Worm (Caenorhabditis elegans) whole organism, L1 larva: ENCODE measurements around the gene bcf-1.

Experiments
- F16B12.6 ChIP-seq: fragments of 150-350 bp; optimal IDR thresholded peaks from 2 replicates; lab custom pipeline; 2014; ENCODE audit warnings: missing biosample characterization, missing genetic modification characterization
- aha-1 ChIP-seq: fragments of 150-350 bp; optimal IDR thresholded peaks from 2 replicates; lab custom pipeline; 2014; ENCODE audit warnings: missing biosample characterization, missing genetic modification characterization
- alr-1 ChIP-seq: fragments of 200-800 bp; sonication (Bioruptor generic); optimal IDR thresholded peaks from 2 replicates; lab custom pipeline; 2018; ENCODE audit warnings: borderline replicate concordance, mild to moderate bottlenecking, missing genetic modification characterization, missing compliant biosample characterization
- aly-2 ChIP-seq: fragments of 150-350 bp; optimal IDR thresholded peaks from 2 replicates; lab custom pipeline; 2014; ENCODE audit warnings: missing biosample characterization, missing genetic modification characterization
- blmp-1 ChIP-seq: fragments of 150-350 bp; optimal IDR thresholded peaks from 2 replicates; lab custom pipeline; 2014; ENCODE audit warnings: missing biosample characterization, missing genetic modification characterization
- ceh-63 ChIP-seq: fragments of 200-800 bp; sonication (Bioruptor generic); optimal IDR thresholded peaks from 2 replicates; lab custom pipeline; 2018; ENCODE audit warnings: mild to moderate bottlenecking, missing genetic modification characterization, missing compliant biosample characterization
- ceh-8 ChIP-seq: fragments of 200-800 bp; sonication (Bioruptor generic); optimal IDR thresholded peaks from 2 replicates; lab custom pipeline; 2018; ENCODE audit warnings: mild to moderate bottlenecking, missing genetic modification characterization, moderate library complexity, missing compliant biosample characterization
- ceh-82 ChIP-seq, 3 experiments: fragments of 150-350 bp in 1 of 3; sonication (generic microtip) in 2 of 3; optimal IDR thresholded peaks; 2 replicates each; lab custom pipeline; 2014 to 2017; ENCODE audit warnings: missing biosample characterization in 3 of 3, missing genetic modification characterization in 3 of 3
- ceh-88 ChIP-seq: fragments of 200-800 bp; sonication (Bioruptor generic); IDR thresholded peaks from 2 replicates; pipeline ENCODE4 v1.3.6; 2022; ENCODE audit warnings: missing genetic modification characterization, missing compliant biosample characterization
- dpl-1 ChIP-seq, 3 experiments: fragments of 150-350 bp in 2 of 3; sonication (generic microtip) in 1 of 3; optimal IDR thresholded peaks; 2 replicates each; lab custom pipeline; 2014 to 2017; ENCODE audit warnings: missing biosample characterization in 3 of 3, missing genetic modification characterization in 3 of 3, missing genetic modification reagents in 3 of 3
- dsc-1 ChIP-seq: sonication (generic microtip); optimal IDR thresholded peaks from 2 replicates; lab custom pipeline; 2016; ENCODE audit warnings: mild to moderate bottlenecking, missing genetic modification characterization, missing compliant biosample characterization
- efl-1 ChIP-seq, 4 experiments: fragments of 150-350 bp; optimal IDR thresholded peaks in 3 of 4; peaks in 1 of 4; 1 replicate in 1 of 4; 2 replicates in 3 of 4; lab custom pipeline; 2014; ENCODE audit warnings: missing biosample characterization in 2 of 4, missing genetic modification characterization in 2 of 4, missing genetic modification reagents in 2 of 4
- efl-3 ChIP-seq: fragments of 200-800 bp; sonication (Bioruptor generic); optimal IDR thresholded peaks from 2 replicates; lab custom pipeline; 2018; ENCODE audit warnings: mild to moderate bottlenecking, missing genetic modification characterization, missing compliant biosample characterization
- egl-13 ChIP-seq: sonication (generic microtip); optimal IDR thresholded peaks from 2 replicates; lab custom pipeline; 2016; ENCODE audit warnings: missing genotype, missing genetic modification reagents, missing genetic modification characterization, missing compliant biosample characterization
- egl-27 ChIP-seq, 2 experiments: fragments of 150-350 bp in 1 of 2; sonication (generic microtip); optimal IDR thresholded peaks; 3 replicates each; lab custom pipeline; 2017 to 2018; ENCODE audit warnings: missing biosample characterization in 2 of 2, missing genetic modification characterization in 2 of 2, missing genetic modification reagents in 2 of 2
- elt-3 ChIP-seq, 6 experiments: fragments of 150-350 bp in 1 of 6; sonication (generic microtip); optimal IDR thresholded peaks; 2 replicates each; lab custom pipeline; 2017 to 2018; ENCODE audit warnings: missing biosample characterization in 6 of 6, missing genetic modification characterization in 6 of 6, inconsistent platforms in 1 of 6
- ets-5 ChIP-seq: fragments of 200-800 bp; sonication (Bioruptor generic); IDR thresholded peaks from 2 replicates; pipeline ENCODE4 v1.3.6; 2022; ENCODE audit warnings: missing genetic modification characterization, missing compliant biosample characterization
- fkh-10 ChIP-seq: sonication (generic microtip); optimal IDR thresholded peaks from 2 replicates; lab custom pipeline; 2017; ENCODE audit warnings: missing biosample characterization, missing genetic modification reagents, missing genetic modification characterization
- fos-1 ChIP-seq: fragments of 150-350 bp; optimal IDR thresholded peaks from 2 replicates; lab custom pipeline; 2014; ENCODE audit warnings: missing biosample characterization, missing genetic modification characterization
- hlh-4 ChIP-seq: sonication (generic microtip); optimal IDR thresholded peaks from 2 replicates; lab custom pipeline; 2016; ENCODE audit warnings: mild to moderate bottlenecking, missing genetic modification characterization, missing compliant biosample characterization
- irx-1 ChIP-seq: sonication (generic microtip); optimal IDR thresholded peaks from 2 replicates; lab custom pipeline; 2016; ENCODE audit warnings: missing genetic modification characterization, missing compliant biosample characterization
- isw-1 ChIP-seq: fragments of 200-800 bp; sonication (Bioruptor generic); IDR thresholded peaks from 2 replicates; pipeline ENCODE4 v1.3.6; 2022; ENCODE audit warnings: missing genetic modification characterization, missing compliant biosample characterization
- lin-14 ChIP-seq: fragments of 200-800 bp; sonication (Bioruptor generic); optimal IDR thresholded peaks from 2 replicates; lab custom pipeline; 2018; ENCODE audit warnings: mild to moderate bottlenecking, missing genetic modification characterization, moderate library complexity, missing compliant biosample characterization
- lin-15B ChIP-seq: fragments of 150-350 bp; sonication (generic microtip); optimal IDR thresholded peaks from 3 replicates; lab custom pipeline; 2014; ENCODE audit warnings: missing biosample characterization, missing genetic modification characterization
- lsy-2 ChIP-seq, 2 experiments: fragments of 150-350 bp; optimal IDR thresholded peaks; 2 replicates each; lab custom pipeline; 2014; ENCODE audit warnings: missing biosample characterization in 2 of 2, missing genetic modification characterization in 2 of 2
- mab-9 ChIP-seq: fragments of 200-800 bp; sonication (Bioruptor generic); IDR thresholded peaks from 2 replicates; pipeline ENCODE4 v1.3.6; 2022; ENCODE audit warnings: missing genetic modification reagents, missing genetic modification characterization, missing compliant biosample characterization
- mdl-1 ChIP-seq, 2 experiments: fragments of 150-350 bp; optimal IDR thresholded peaks; 2 replicates each; lab custom pipeline; 2014 to 2017; ENCODE audit warnings: missing biosample characterization in 2 of 2, missing genetic modification characterization in 2 of 2, inconsistent platforms in 1 of 2
- mef-2 ChIP-seq: fragments of 150-350 bp; optimal IDR thresholded peaks from 2 replicates; lab custom pipeline; 2014; ENCODE audit warnings: missing biosample characterization, missing genetic modification characterization
- mep-1 ChIP-seq: fragments of 150-350 bp; optimal IDR thresholded peaks from 2 replicates; lab custom pipeline; 2014; ENCODE audit warnings: missing biosample characterization, missing genetic modification characterization
- nhr-12 ChIP-seq: sonication (generic microtip); optimal IDR thresholded peaks from 2 replicates; lab custom pipeline; 2017; ENCODE audit warnings: missing biosample characterization, missing genetic modification characterization
- nhr-19 ChIP-seq: fragments of 200-800 bp; sonication (Bioruptor generic); conservative IDR thresholded peaks from 2 replicates; pipeline ENCODE4 v1.3.6; 2022; ENCODE audit warnings: missing genetic modification characterization, missing compliant biosample characterization
- nhr-20 ChIP-seq: sonication (generic microtip); optimal IDR thresholded peaks from 2 replicates; lab custom pipeline; 2016; ENCODE audit warnings: mild to moderate bottlenecking, missing genetic modification characterization, missing compliant biosample characterization
- nhr-28 ChIP-seq: fragments of 150-350 bp; optimal IDR thresholded peaks from 2 replicates; lab custom pipeline; 2014; ENCODE audit warnings: missing biosample characterization, missing genetic modification characterization
- nhr-71 ChIP-seq: sonication (generic microtip); optimal IDR thresholded peaks from 2 replicates; lab custom pipeline; 2016; ENCODE audit warnings: mild to moderate bottlenecking, missing genetic modification characterization, moderate library complexity, missing compliant biosample characterization
- nhr-76 ChIP-seq: sonication (generic microtip); optimal IDR thresholded peaks from 2 replicates; lab custom pipeline; 2017; ENCODE audit warnings: missing biosample characterization, missing genetic modification characterization
- nhr-85 ChIP-seq: sonication (generic microtip); peaks from one replicate; lab custom pipeline; 2016; ENCODE audit warnings: missing genetic modification characterization, inconsistent platforms, missing compliant biosample characterization
- nhr-90 ChIP-seq: sonication (generic microtip); optimal IDR thresholded peaks from 2 replicates; lab custom pipeline; 2016; ENCODE audit warnings: mild to moderate bottlenecking, missing genetic modification characterization, missing compliant biosample characterization; ENCODE audit not compliant: poor library complexity
- pax-3 ChIP-seq: fragments of 200-800 bp; sonication (Bioruptor generic); optimal IDR thresholded peaks from 2 replicates; lab custom pipeline; 2018; ENCODE audit warnings: mild to moderate bottlenecking, missing genetic modification characterization, moderate library complexity, missing compliant biosample characterization
- pqm-1 ChIP-seq: sonication (generic microtip); optimal IDR thresholded peaks from 3 replicates; lab custom pipeline; 2017; ENCODE audit warnings: missing biosample characterization, missing genetic modification characterization
- rnt-1 ChIP-seq: sonication (generic microtip); optimal IDR thresholded peaks from 2 replicates; lab custom pipeline; 2016; ENCODE audit warnings: mild to moderate bottlenecking, missing genetic modification characterization, moderate library complexity, missing compliant biosample characterization
- snpc-4 ChIP-seq: fragments of 150-350 bp; optimal IDR thresholded peaks from 2 replicates; lab custom pipeline; 2014; ENCODE audit warnings: missing biosample characterization, missing genetic modification characterization
- snu-23 ChIP-seq: sonication (generic microtip); optimal IDR thresholded peaks from 2 replicates; lab custom pipeline; 2016; ENCODE audit warnings: missing genetic modification characterization, missing compliant biosample characterization
- sup-37 ChIP-seq: fragments of 200-800 bp; sonication (Bioruptor generic); optimal IDR thresholded peaks from 2 replicates; lab custom pipeline; 2018; ENCODE audit warnings: mild to moderate bottlenecking, missing genetic modification characterization, missing compliant biosample characterization
- tbx-2 ChIP-seq: sonication (generic microtip); optimal IDR thresholded peaks from 2 replicates; lab custom pipeline; 2016; ENCODE audit warnings: missing genetic modification characterization, missing compliant biosample characterization
- unc-130 ChIP-seq: fragments of 150-350 bp; optimal IDR thresholded peaks from 2 replicates; lab custom pipeline; 2017; ENCODE audit warnings: missing biosample characterization, missing genetic modification characterization, inconsistent platforms
- unc-86 ChIP-seq: sonication (generic microtip); optimal IDR thresholded peaks from 2 replicates; lab custom pipeline; 2016; ENCODE audit warnings: missing genetic modification characterization, missing compliant biosample characterization
- zag-1 ChIP-seq: fragments of 150-350 bp; optimal IDR thresholded peaks from 2 replicates; lab custom pipeline; 2014; ENCODE audit warnings: missing biosample characterization, missing genetic modification characterization
- zip-4 ChIP-seq: fragments of 200-800 bp; sonication (Bioruptor generic); optimal IDR thresholded peaks from 2 replicates; lab custom pipeline; 2018; ENCODE audit warnings: mild to moderate bottlenecking, missing genetic modification characterization, moderate library complexity, missing compliant biosample characterization
- ztf-11 ChIP-seq, 2 experiments: sonication (generic microtip); optimal IDR thresholded peaks; 2 replicates each; lab custom pipeline; 2016 to 2017; ENCODE audit warnings: missing genetic modification characterization in 2 of 2, missing biosample characterization in 1 of 2, missing compliant biosample characterization in 1 of 2

The bcf-1 gene

ce11 chrV:6430526-6431371, 22.2 kb upstream of the bcf-1 start (continued):
- no peak for TF ChIP-seq ceh-63 (GFP tag; lab: Kevin White, UChicago)
- no peak for TF ChIP-seq mab-9 (GFP tag; lab: Robert Waterston, UW)
- TF ChIP-seq efl-3 (GFP tag; lab: Kevin White, UChicago) = no peak
- no peak for TF ChIP-seq dsc-1 (tag; lab: Kevin White, UChicago)
- TF ChIP-seq nhr-90 (tag; lab: Kevin White, UChicago) = peak; percentile 33
- TF ChIP-seq zip-4 (GFP tag; lab: Kevin White, UChicago) = no peak
- TF ChIP-seq ceh-8 = no peak
- peak; percentile 27 for TF ChIP-seq nhr-71 (tag; lab: Kevin White, UChicago)
- no peak for TF ChIP-seq pax-3 (tag; lab: Kevin White, UChicago)
- no peak for TF ChIP-seq ets-5 (GFP tag; lab: Robert Waterston, UW)
- TF ChIP-seq irx-1 (tag; lab: Kevin White, UChicago) = no peak
- TF ChIP-seq aha-1 = no peak
- TF ChIP-seq egl-13 (tag; lab: Kevin White, UChicago) = no peak
- no peak for TF ChIP-seq isw-1
- no peak for TF ChIP-seq unc-86 (tag; lab: Kevin White, UChicago)
- no peak for TF ChIP-seq alr-1 (tag; lab: Kevin White, UChicago)
- TF ChIP-seq snu-23 (GFP tag; lab: Kevin White, UChicago) = peak; percentile 3
- no peak for TF ChIP-seq ceh-82 (tag; optimal IDR thresholded peaks at IDR 0.05; lab: Kevin White, UChicago)
- TF ChIP-seq nhr-85 = no peak
- peak; percentile 92 for TF ChIP-seq blmp-1 (tag; lab: Kevin White, UChicago)
- TF ChIP-seq snpc-4 = no peak
- no peak for TF ChIP-seq fos-1 (tag; lab: Kevin White, UChicago)
- TF ChIP-seq mdl-1 (tag; optimal IDR thresholded peaks at IDR 0.05; lab: Kevin White, UChicago) = no peak
- TF ChIP-seq ceh-88 (GFP tag; lab: Robert Waterston, UW) = no peak

ce11 chrV:6429870-6430339, 21.3 kb upstream of the bcf-1 start, which contains the start of gene alh-4:
Gene alh-4, minus strand, starts transcription at chrV:6429920.
- TF ChIP-seq hlh-4 (no peak), nhr-20 (tag; lab: Kevin White, UChicago) (peak; percentile 67), efl-1 (optimal IDR thresholded peaks at IDR 0.05; lab: Kevin White, UChicago) (no peak), efl-1 (GFP tag; optimal IDR thresholded peaks at IDR 0.05 in 1 of 2; lab: Kevin White, UChicago) (no peak), aly-2 (tag; lab: Kevin White, UChicago) (no peak), pax-3 (tag; lab: Kevin White, UChicago) (no peak), egl-27 (tag; optimal IDR thresholded peaks at IDR 0.05; lab: Kevin White, UChicago) (no peak), nhr-19 (no peak), elt-3 (tag; optimal IDR thresholded peaks at IDR 0.05; lab: Kevin White, UChicago) (peak in 1 of 6 experiments; percentile 77), F16B12.6 (tag; lab: Kevin White, UChicago) (no peak), mab-9 (GFP tag; lab: Robert Waterston, UW) (no peak), dpl-1 (GFP tag; optimal IDR thresholded peaks at IDR 0.05; lab: Kevin White, UChicago) (peak in 1 of 3 experiments; percentile 0), fkh-10 (GFP tag; lab: Kevin White, UChicago) (no peak), rnt-1 (tag; lab: Kevin White, UChicago) (no peak), tbx-2 (tag; lab: Kevin White, UChicago) (peak; percentile 17), pqm-1 (tag; lab: Kevin White, UChicago) (no peak), sup-37 (GFP tag; lab: Kevin White, UChicago) (no peak), nhr-28 (tag; lab: Kevin White, UChicago) (no peak), fos-1 (tag; lab: Kevin White, UChicago) (no peak), lin-15B (tag; lab: Kevin White, UChicago) (no peak), lin-14 (peak; percentile 45), mef-2 (no peak), lsy-2 (tag; optimal IDR thresholded peaks at IDR 0.05; lab: Kevin White, UChicago) (peak in 1 of 2 experiments; percentile 28), zag-1 (no peak), nhr-76 (tag; lab: Kevin White, UChicago) (no peak), zip-4 (GFP tag; lab: Kevin White, UChicago) (no peak), ztf-11 (tag; optimal IDR thresholded peaks at IDR 0.05; lab: Kevin White, UChicago) (no peak), nhr-12 (tag; lab: Kevin White, UChicago) (no peak), mep-1 (peak; percentile 8), unc-130 (tag; lab: Kevin White, UChicago) (peak; percentile 52), ets-5 (GFP tag; lab: Robert Waterston, UW) (no peak), nhr-90 (tag; lab: Kevin White, UChicago) (peak; percentile 58)
